Fruit fly (Drosophila melanogaster) whole organism, pupa: ENCODE measurements around the gene Manf.
A peak's percentile ranks its signal among the peaks of the same experiment; 100 is the strongest.

Source experiments
- CG10348 ChIP-seq: fragments of 200-800 bp; sonication (Bioruptor generic); IDR thresholded peaks from 2 replicates; pipeline ENCODE4 v1.3.6; 2022; ENCODE audit warnings: missing biosample characterization, missing genetic modification characterization
- CG12605 ChIP-seq: fragments of 200-800 bp; sonication (Bioruptor generic); IDR thresholded peaks from 2 replicates; pipeline ENCODE4 v1.3.6; 2022; ENCODE audit warnings: missing biosample characterization, missing genetic modification characterization
- CG13204 ChIP-seq: fragments of 200-800 bp; sonication (Bioruptor generic); optimal IDR thresholded peaks from 2 replicates; lab custom pipeline; 2018; ENCODE audit warnings: missing biosample characterization, mild to moderate bottlenecking, missing genetic modification characterization, moderate library complexity
- CG14655 ChIP-seq: fragments of 200-800 bp; sonication (Bioruptor generic); optimal IDR thresholded peaks from 3 replicates; lab custom pipeline; 2017; ENCODE audit warnings: mild to moderate bottlenecking, missing biosample characterization, missing genetic modification reagents, missing genetic modification characterization
- CG15710 ChIP-seq: fragments of 200-800 bp; sonication (Bioruptor generic); optimal IDR thresholded peaks from 2 replicates; lab custom pipeline; 2018; ENCODE audit warnings: missing biosample characterization, mild to moderate bottlenecking, missing genetic modification characterization, moderate library complexity
- CG17806 ChIP-seq: fragments of 200-800 bp; sonication (Bioruptor generic); optimal IDR thresholded peaks from 2 replicates; lab custom pipeline; 2018; ENCODE audit warnings: missing biosample characterization, mild to moderate bottlenecking, missing genetic modification characterization, moderate library complexity
- CG32121 ChIP-seq: fragments of 200-800 bp; sonication (Bioruptor generic); IDR thresholded peaks from 2 replicates; pipeline ENCODE4 v1.3.6; 2022; ENCODE audit warnings: missing biosample characterization, missing genetic modification characterization
- CG34367 ChIP-seq: fragments of 200-800 bp; sonication (Bioruptor generic); optimal IDR thresholded peaks from 2 replicates; lab custom pipeline; 2018; ENCODE audit warnings: missing biosample characterization, mild to moderate bottlenecking, missing genetic modification characterization
- CG4496 ChIP-seq: fragments of 200-800 bp; sonication (Bioruptor generic); IDR thresholded peaks from 3 replicates; pipeline ENCODE4 v1.3.6; 2022; ENCODE audit warnings: missing biosample characterization, missing genetic modification characterization
- CG8159 ChIP-seq: fragments of 200-800 bp; sonication (Bioruptor generic); optimal IDR thresholded peaks from 3 replicates; lab custom pipeline; 2018; ENCODE audit warnings: missing biosample characterization, mild to moderate bottlenecking, missing genetic modification characterization, moderate library complexity
- CG8301 ChIP-seq: fragments of 200-800 bp; sonication (Bioruptor generic); optimal IDR thresholded peaks from 2 replicates; lab custom pipeline; 2018; ENCODE audit warnings: missing biosample characterization, mild to moderate bottlenecking, missing genetic modification characterization
- CG9948 ChIP-seq: fragments of 200-800 bp; sonication (Bioruptor generic); optimal IDR thresholded peaks from 2 replicates; lab custom pipeline; 2018; ENCODE audit warnings: missing biosample characterization, mild to moderate bottlenecking, missing genetic modification characterization, moderate library complexity
- D1 ChIP-seq: fragments of 200-800 bp; sonication (Bioruptor generic); optimal IDR thresholded peaks from 2 replicates; lab custom pipeline; 2018; ENCODE audit warnings: missing biosample characterization, mild to moderate bottlenecking, missing genetic modification characterization, moderate library complexity
- EcR ChIP-seq: fragments of 200-800 bp; sonication (Bioruptor generic); optimal IDR thresholded peaks from 3 replicates; lab custom pipeline; 2019; ENCODE audit warnings: missing biosample characterization, missing genetic modification characterization, mild to moderate bottlenecking, moderate library complexity, missing genetic modification reagents
- Ets98B ChIP-seq: fragments of 200-800 bp; sonication (Bioruptor generic); IDR thresholded peaks from 2 replicates; pipeline ENCODE4 v1.3.6; 2022; ENCODE audit warnings: missing biosample characterization, missing genetic modification characterization
- Pif1A ChIP-seq: fragments of 200-800 bp; sonication (Bioruptor generic); optimal IDR thresholded peaks from 3 replicates; lab custom pipeline; 2016; ENCODE audit warnings: missing biosample characterization, missing genetic modification characterization
- Pif1B ChIP-seq: fragments of 200-800 bp; sonication (Bioruptor generic); optimal IDR thresholded peaks from 3 replicates; lab custom pipeline; 2016; ENCODE audit warnings: missing biosample characterization, missing genetic modification characterization
- Snoo ChIP-seq: fragments of 200-800 bp; sonication (Bioruptor generic); optimal IDR thresholded peaks from 3 replicates; lab custom pipeline; 2017; ENCODE audit warnings: missing biosample characterization, mild to moderate bottlenecking, missing genetic modification characterization, inconsistent platforms
- fd96Ca ChIP-seq: fragments of 200-800 bp; sonication (Bioruptor generic); IDR thresholded peaks from 3 replicates; pipeline ENCODE4 v1.3.6; 2022; ENCODE audit warnings: missing biosample characterization, missing genetic modification characterization
- gl ChIP-seq: fragments of 200-800 bp; sonication (Bioruptor generic); optimal IDR thresholded peaks from 2 replicates; lab custom pipeline; 2018; ENCODE audit warnings: missing biosample characterization, mild to moderate bottlenecking, missing genetic modification characterization
- rn ChIP-seq: fragments of 200-800 bp; sonication (Bioruptor generic); IDR thresholded peaks from 2 replicates; pipeline ENCODE4 v1.3.6; 2022; ENCODE audit warnings: missing biosample characterization, missing genetic modification characterization

Manf gene

dm6 chr3R:16349111-16349655 is at the start of gene Manf, which contains the start of gene CG14879:
Manf (plus strand) TSS chr3R:16349404.
CG14879 (minus strand) TSS chr3R:16349226.
- TF ChIP-seq CG10348 (GFP tag; lab: Robert Waterston, UW), result no peak
- TF ChIP-seq CG13204 (GFP tag; lab: Kevin White, UChicago), result no peak
- no peak for TF ChIP-seq EcR
- no peak for TF ChIP-seq CG32121
- TF ChIP-seq CG4496, result peak; percentile 24; the same call in 1 of the 3 replicates
- no peak for TF ChIP-seq CG12605 (GFP tag; lab: Robert Waterston, UW)
- TF ChIP-seq Pif1A, result no peak
- TF ChIP-seq CG14655 (GFP tag; lab: Kevin White, UChicago), result no peak
- TF ChIP-seq Ets98B, result 0 out of 2 replicates have a peak, but pooled peaks have one; percentile 6
- TF ChIP-seq D1 (tag; lab: Kevin White, UChicago), result no peak

- TF ChIP-seq gl (tag; lab: Kevin White, UChicago), result no peak
- no peak for TF ChIP-seq Pif1A
- TF ChIP-seq CG13204 (GFP tag; lab: Kevin White, UChicago), result no peak
- peak; percentile 93 for TF ChIP-seq EcR
- no peak for TF ChIP-seq CG4496
- TF ChIP-seq CG10348 (GFP tag; lab: Robert Waterston, UW), result no peak
- no peak for TF ChIP-seq CG34367 (tag; lab: Kevin White, UChicago)
- TF ChIP-seq D1 (tag; lab: Kevin White, UChicago), result no peak
- TF ChIP-seq CG9948 (tag; lab: Kevin White, UChicago), result no peak
- no peak for TF ChIP-seq fd96Ca (GFP tag; lab: Robert Waterston, UW)
- TF ChIP-seq Ets98B, result no peak
- peak; percentile 23 for TF ChIP-seq Pif1B (GFP tag; lab: Kevin White, UChicago)
Observed at dm6 chr3R:16305185-16305989, 43.8 kb upstream of the Manf start, which contains the start of gene Zip89B. Zip89B (plus strand) TSS chr3R:16305758.

dm6 chr3R:16308057-16308456 is 41.1 kb upstream of the Manf start:
- TF ChIP-seq D1 (tag; lab: Kevin White, UChicago) (no peak), EcR (peak; percentile 69), CG14655 (GFP tag; lab: Kevin White, UChicago) (no peak)
- TF ChIP-seq, all 21 proteins: peak for 1

dm6 chr3R:16309302-16310080 is 39.7 kb upstream of the Manf start:
- TF ChIP-seq CG10348 (GFP tag; lab: Robert Waterston, UW) (no peak), rn (no peak), CG14655 (GFP tag; lab: Kevin White, UChicago) (no peak), CG17806 (no peak), CG4496 (0 out of 3 replicates have a peak, but pooled peaks have one; percentile 42), Pif1B (GFP tag; lab: Kevin White, UChicago) (no peak), Pif1A (peak; percentile 10), D1 (tag; lab: Kevin White, UChicago) (no peak), CG32121 (peak; percentile 30; the same call in 1 of the 2 replicates), Ets98B (no peak), CG15710 (tag; lab: Kevin White, UChicago) (peak; percentile 10), CG12605 (GFP tag; lab: Robert Waterston, UW) (0 out of 2 replicates have a peak, but pooled peaks have one; percentile 17), CG34367 (tag; lab: Kevin White, UChicago) (no peak), CG8159 (tag; lab: Kevin White, UChicago) (peak; percentile 19), EcR (no peak), CG9948 (tag; lab: Kevin White, UChicago) (no peak), CG13204 (GFP tag; lab: Kevin White, UChicago) (peak; percentile 67), CG8301 (tag; lab: Kevin White, UChicago) (no peak), gl (tag; lab: Kevin White, UChicago) (no peak), fd96Ca (GFP tag; lab: Robert Waterston, UW) (no peak), Snoo (tag; lab: Kevin White, UChicago) (no peak)
- TF ChIP-seq, all 21 proteins: peak for 7

dm6 chr3R:16310081-16310493 is 39.1 kb upstream of the Manf start:
- TF ChIP-seq fd96Ca (GFP tag; lab: Robert Waterston, UW) (no peak), D1 (tag; lab: Kevin White, UChicago) (no peak), CG13204 (GFP tag; lab: Kevin White, UChicago) (no peak), Ets98B (no peak), EcR (no peak), CG15710 (tag; lab: Kevin White, UChicago) (no peak), CG8159 (tag; lab: Kevin White, UChicago) (no peak), CG10348 (GFP tag; lab: Robert Waterston, UW) (no peak), CG34367 (tag; lab: Kevin White, UChicago) (no peak), CG4496 (no peak), CG8301 (tag; lab: Kevin White, UChicago) (no peak), CG32121 (no peak), Pif1B (GFP tag; lab: Kevin White, UChicago) (no peak), CG17806 (no peak), CG14655 (GFP tag; lab: Kevin White, UChicago) (no peak)
